Fruit fly (Drosophila melanogaster): ENCODE data around the gene Rnf146.
A peak's percentile ranks its signal among the peaks of the same experiment; 100 is the strongest.

- TF ChIP-seq foxo (GFP tag; optimal IDR thresholded peaks at IDR 0.05), result no peak
- no peak for TF ChIP-seq OdsH (GFP tag; optimal IDR thresholded peaks at IDR 0.05)
- no peak for TF ChIP-seq Hr83 (GFP tag; optimal IDR thresholded peaks at IDR 0.05; ENCODE audit: poor library complexity, severe bottlenecking)
- TF ChIP-seq usp (GFP tag; optimal IDR thresholded peaks at IDR 0.05), result no peak
- TF ChIP-seq Rel (GFP tag; optimal IDR thresholded peaks at IDR 0.05), result no peak
- no peak for TF ChIP-seq Rel (tag; optimal IDR thresholded peaks at IDR 0.05)
- no peak for TF ChIP-seq psq (GFP tag; optimal IDR thresholded peaks at IDR 0.05)
- TF ChIP-seq Myc (optimal IDR thresholded peaks at IDR 0.05), result no peak
- TF ChIP-seq Sp1 (GFP tag; optimal IDR thresholded peaks at IDR 0.05), result no peak
- no peak for TF ChIP-seq ey (GFP tag; optimal IDR thresholded peaks at IDR 0.05)
- no peak for TF ChIP-seq Vsx2 (GFP tag; optimal IDR thresholded peaks at IDR 0.05; ENCODE audit: partially characterized antibody)
- no peak for TF ChIP-seq dmrt93B (GFP tag; optimal IDR thresholded peaks at IDR 0.05)
- peak; percentile 34 for TF ChIP-seq h (GFP tag; optimal IDR thresholded peaks at IDR 0.05)
- no peak for TF ChIP-seq sage (GFP tag; optimal IDR thresholded peaks at IDR 0.05)
- no peak for TF ChIP-seq lola (GFP tag; optimal IDR thresholded peaks at IDR 0.05)
Measured at dm6 chr3L:19646292-19646691, 3.7 kb upstream of the Rnf146 start.

Measured in whole organism, wandering third instar larva.